Worm (Caenorhabditis elegans) whole organism, midembryonic: ENCODE measurements around the gene F44E2.4.
A peak's percentile ranks its signal among the peaks of the same experiment; 100 is the strongest.

Source experiments
- T22C8.4 ChIP-seq: fragments of 200-800 bp; sonication (Bioruptor generic); IDR thresholded peaks from 2 replicates; pipeline ENCODE4 v1.3.6; 2022; ENCODE audit warnings: missing genetic modification characterization, missing compliant biosample characterization
- cog-1 ChIP-seq: sonication (generic microtip); optimal IDR thresholded peaks from 2 replicates; lab custom pipeline; 2016; ENCODE audit warnings: missing genetic modification characterization, missing compliant biosample characterization
- flt-1 ChIP-seq: fragments of 200-800 bp; sonication (Bioruptor generic); IDR thresholded peaks from 2 replicates; pipeline ENCODE4 v1.3.6; 2022; ENCODE audit warnings: missing genetic modification characterization, missing compliant biosample characterization
- klf-2 ChIP-seq: fragments of 200-800 bp; sonication (Bioruptor generic); conservative IDR thresholded peaks from 2 replicates; pipeline ENCODE4 v1.3.6; 2022; ENCODE audit warnings: missing genetic modification reagents, missing genetic modification characterization, missing compliant biosample characterization
- med-1 ChIP-seq: sonication (generic microtip); optimal IDR thresholded peaks from 2 replicates; lab custom pipeline; 2017; ENCODE audit warnings: missing genetic modification characterization, mild to moderate bottlenecking, missing compliant biosample characterization, antibody characterized with exemption, missing genetic modification reagents; ENCODE audit not compliant: insufficient read depth
- ref-1 ChIP-seq: fragments of 200-800 bp; sonication (Bioruptor generic); conservative IDR thresholded peaks from 2 replicates; pipeline ENCODE4 v1.3.6; 2022; ENCODE audit warnings: missing genetic modification reagents, missing genetic modification characterization, missing compliant biosample characterization
- tab-1 ChIP-seq: fragments of 200-800 bp; sonication (Bioruptor generic); IDR thresholded peaks from 2 replicates; pipeline ENCODE4 v1.3.6; 2022; ENCODE audit warnings: missing genetic modification characterization, missing compliant biosample characterization
- ztf-23 ChIP-seq: fragments of 200-800 bp; sonication (Bioruptor generic); IDR thresholded peaks from 2 replicates; pipeline ENCODE4 v1.3.6; 2022; ENCODE audit warnings: missing genetic modification reagents, missing genetic modification characterization, missing compliant biosample characterization
- ztf-29 ChIP-seq: fragments of 200-800 bp; sonication (Bioruptor generic); IDR thresholded peaks from 2 replicates; pipeline ENCODE4 v1.3.6; 2022; ENCODE audit warnings: missing genetic modification reagents, missing genetic modification characterization, missing compliant biosample characterization

F44E2.4 gene

ce11 chrIII:8849507-8849906, 11.3 kb upstream of the F44E2.4 start, which contains the start of gene F44E2.8:
Gene F44E2.8 (minus strand): TSS chrIII:8849877.
- TF ChIP-seq klf-2 (GFP tag; lab: Robert Waterston, UW) (no peak), flt-1 (no peak), ref-1 (GFP tag; lab: Robert Waterston, UW) (no peak), ztf-23 (GFP tag; lab: Robert Waterston, UW) (no peak), med-1 (no peak), ztf-29 (GFP tag; lab: Robert Waterston, UW) (no peak)

ce11 chrIII:8848372-8848771, 10.1 kb upstream of the F44E2.4 start, which contains the start of gene F44E2.7:
Gene F44E2.7 (minus strand): TSS chrIII:8848472.
- TF ChIP-seq cog-1 (tag; lab: Kevin White, UChicago) (no peak), tab-1 (GFP tag; lab: Robert Waterston, UW) (no peak), med-1 (no peak), flt-1 (no peak), klf-2 (GFP tag; lab: Robert Waterston, UW) (no peak), ztf-29 (GFP tag; lab: Robert Waterston, UW) (no peak), T22C8.4 (no peak), ref-1 (GFP tag; lab: Robert Waterston, UW) (no peak), ztf-23 (GFP tag; lab: Robert Waterston, UW) (no peak)

- no peak for TF ChIP-seq med-1
- TF ChIP-seq ref-1 (GFP tag; lab: Robert Waterston, UW): no peak
- TF ChIP-seq T22C8.4: no peak
- TF ChIP-seq cog-1 (tag; lab: Kevin White, UChicago): peak; percentile 10
- no peak for TF ChIP-seq flt-1
- no peak for TF ChIP-seq klf-2 (GFP tag; lab: Robert Waterston, UW)
- TF ChIP-seq ztf-29 (GFP tag; lab: Robert Waterston, UW): peak; percentile 46; the same call in 1 of the 2 replicates
Measured at ce11 chrIII:8847722-8848121, 9.5 kb upstream of the F44E2.4 start.

ce11 chrIII:8845114-8845513, 6.9 kb upstream of the F44E2.4 start, which contains the start of gene F44E2.6:
Gene F44E2.6 (minus strand): TSS chrIII:8845214.
- TF ChIP-seq cog-1 (tag; lab: Kevin White, UChicago) (no peak), ztf-29 (GFP tag; lab: Robert Waterston, UW) (no peak), klf-2 (GFP tag; lab: Robert Waterston, UW) (no peak), flt-1 (no peak), ref-1 (GFP tag; lab: Robert Waterston, UW) (no peak), tab-1 (GFP tag; lab: Robert Waterston, UW) (no peak), ztf-23 (GFP tag; lab: Robert Waterston, UW) (no peak), T22C8.4 (no peak), med-1 (no peak)

- TF ChIP-seq ztf-23 (GFP tag; lab: Robert Waterston, UW) (no peak), tab-1 (GFP tag; lab: Robert Waterston, UW) (no peak), cog-1 (tag; lab: Kevin White, UChicago) (no peak), med-1 (no peak), ref-1 (GFP tag; lab: Robert Waterston, UW) (no peak), T22C8.4 (no peak), klf-2 (GFP tag; lab: Robert Waterston, UW) (no peak), flt-1 (no peak), ztf-29 (GFP tag; lab: Robert Waterston, UW) (no peak)
Measured at ce11 chrIII:8844137-8844536, 5.9 kb upstream of the F44E2.4 start.

ce11 chrIII:8839813-8840212, 1.6 kb upstream of the F44E2.4 start:
- no peak for TF ChIP-seq ztf-23 (GFP tag; lab: Robert Waterston, UW)

ce11 chrIII:8831059-8831750, 7.0 kb downstream of the F44E2.4 start, which contains the start of gene F44E2.10:
Gene F44E2.10 (minus strand): TSS chrIII:8831109.
- TF ChIP-seq med-1 (no peak), T22C8.4 (no peak), tab-1 (GFP tag; lab: Robert Waterston, UW) (no peak), cog-1 (tag; lab: Kevin White, UChicago) (no peak), ref-1 (GFP tag; lab: Robert Waterston, UW) (no peak), flt-1 (no peak), klf-2 (GFP tag; lab: Robert Waterston, UW) (no peak), ztf-23 (GFP tag; lab: Robert Waterston, UW) (no peak), ztf-29 (GFP tag; lab: Robert Waterston, UW) (no peak)

- TF ChIP-seq flt-1: no peak
- no peak for TF ChIP-seq med-1
Measured at ce11 chrIII:8829245-8829644, 9.0 kb downstream of the F44E2.4 start, which contains the start of gene F44E2.3. Gene F44E2.3 (minus strand): TSS chrIII:8829305.

- no peak for TF ChIP-seq med-1
- TF ChIP-seq cog-1 (tag; lab: Kevin White, UChicago): no peak
Measured at ce11 chrIII:8827128-8827527, 11.1 kb downstream of the F44E2.4 start, which contains the start of gene F54F2.9. Gene F54F2.9 (minus strand): TSS chrIII:8827228.

ce11 chrIII:8824556-8824955, 13.7 kb downstream of the F44E2.4 start:
- TF ChIP-seq cog-1 (tag; lab: Kevin White, UChicago): no peak
- no peak for TF ChIP-seq ztf-23 (GFP tag; lab: Robert Waterston, UW)
- TF ChIP-seq tab-1 (GFP tag; lab: Robert Waterston, UW): no peak
- TF ChIP-seq flt-1: no peak
- TF ChIP-seq ztf-29 (GFP tag; lab: Robert Waterston, UW): no peak
- TF ChIP-seq klf-2 (GFP tag; lab: Robert Waterston, UW): no peak
- TF ChIP-seq ref-1 (GFP tag; lab: Robert Waterston, UW): no peak
- TF ChIP-seq med-1: no peak
- TF ChIP-seq T22C8.4: no peak
